Worm (Caenorhabditis elegans) whole organism, early embryonic: ENCODE results near the gene fut-6.

Experiments used
- B0310.2 ChIP-seq: sonication (generic microtip); optimal IDR thresholded peaks from 2 replicates; lab custom pipeline; 2016; ENCODE audit warnings: mild to moderate bottlenecking, missing genetic modification characterization, missing compliant biosample characterization
- F13C5.2 ChIP-seq: sonication (generic microtip); optimal IDR thresholded peaks from 2 replicates; lab custom pipeline; 2017; ENCODE audit warnings: mild to moderate bottlenecking, missing genetic modification characterization, inconsistent platforms, missing compliant biosample characterization
- ama-1 ChIP-seq: fragments of 150-350 bp; optimal IDR thresholded peaks from 2 replicates; lab custom pipeline; 2014
- flt-1 ChIP-seq: fragments of 200-800 bp; sonication (Bioruptor generic); IDR thresholded peaks from 2 replicates; pipeline ENCODE4 v1.3.6; 2022; ENCODE audit warnings: missing genetic modification characterization, missing compliant biosample characterization
- hnd-1 ChIP-seq: sonication (generic microtip); optimal IDR thresholded peaks from 2 replicates; lab custom pipeline; 2016; ENCODE audit warnings: missing genetic modification characterization, missing compliant biosample characterization
- tbx-11 ChIP-seq: fragments of 200-800 bp; sonication (Bioruptor generic); IDR thresholded peaks from 2 replicates; pipeline ENCODE4 v1.3.6; 2022; ENCODE audit warnings: missing genetic modification characterization, missing compliant biosample characterization

ce11 chrII:4606687-4607297 lies 48.9 kb downstream of the fut-6 start:
- no peak for TF ChIP-seq ama-1 (lab: Kevin White, UChicago)
- TF ChIP-seq tbx-11 (GFP tag; lab: Robert Waterston, UW), result no peak
- TF ChIP-seq flt-1 (GFP tag; lab: Robert Waterston, UW), result no peak
- TF ChIP-seq hnd-1 (tag; lab: Kevin White, UChicago), result no peak
- TF ChIP-seq B0310.2 (tag; lab: Kevin White, UChicago), result no peak
- TF ChIP-seq F13C5.2 (tag; lab: Kevin White, UChicago), result no peak
